Fruit fly (Drosophila melanogaster): ENCODE measurements around the gene CG4558.

CG4558 gene

dm6 chrX:6876343-6876742 lies 26.8 kb downstream of the CG4558 start:
- TF ChIP-seq Ets98B (GFP tag; IDR thresholded peaks at IDR 0.05) (no peak), rn (GFP tag; IDR thresholded peaks at IDR 0.05) (no peak), CG12605 (GFP tag; IDR thresholded peaks at IDR 0.05) (no peak), gl (tag; optimal IDR thresholded peaks at IDR 0.05) (no peak), CG14655 (GFP tag; optimal IDR thresholded peaks at IDR 0.05) (no peak), CG13204 (GFP tag; optimal IDR thresholded peaks at IDR 0.05) (peak; percentile 3), Snoo (tag; optimal IDR thresholded peaks at IDR 0.05) (no peak)

dm6 chrX:6898147-6898546 lies 48.6 kb downstream of the CG4558 start:
- no peak for TF ChIP-seq CG9948 (tag; optimal IDR thresholded peaks at IDR 0.05)
- TF ChIP-seq CG32121 (GFP tag; IDR thresholded peaks at IDR 0.05): 0 out of 2 replicates have a peak, but pooled peaks have one; percentile 14
